Worm (Caenorhabditis elegans) whole organism, L4 larva: Measurements from ENCODE around the gene Y49E10.10.

ENCODE experiments used
- R02D3.7 ChIP-seq: fragments of 150-350 bp; sonication (generic microtip); optimal IDR thresholded peaks from 3 replicates; lab custom pipeline; 2014; ENCODE audit warnings: missing biosample characterization, missing genetic modification characterization
- T26A8.4 ChIP-seq: fragments of 200-800 bp; sonication (Bioruptor generic); IDR thresholded peaks from 2 replicates; pipeline ENCODE4 v1.3.6; 2022; ENCODE audit warnings: missing genetic modification characterization, missing compliant biosample characterization
- daf-8 ChIP-seq: fragments of 200-800 bp; sonication (Bioruptor generic); IDR thresholded peaks from 2 replicates; pipeline ENCODE4 v1.3.6; 2022; ENCODE audit warnings: missing genetic modification characterization, missing compliant biosample characterization
- dmd-9 ChIP-seq: fragments of 200-800 bp; sonication (Bioruptor generic); IDR thresholded peaks from 2 replicates; pipeline ENCODE4 v1.3.6; 2022; ENCODE audit warnings: missing genetic modification reagents, missing genetic modification characterization, missing compliant biosample characterization
- dpl-1 ChIP-seq: fragments of 150-350 bp; optimal IDR thresholded peaks from 2 replicates; lab custom pipeline; 2014; ENCODE audit warnings: missing biosample characterization, missing genetic modification reagents, missing genetic modification characterization
- egl-27 ChIP-seq: sonication (generic microtip); optimal IDR thresholded peaks from 3 replicates; lab custom pipeline; 2017; ENCODE audit warnings: missing biosample characterization, missing genetic modification reagents, missing genetic modification characterization
- lin-15B ChIP-seq: fragments of 150-350 bp; sonication (generic microtip); optimal IDR thresholded peaks from 3 replicates; lab custom pipeline; 2014; ENCODE audit warnings: missing biosample characterization, missing genetic modification characterization
- lin-39 ChIP-seq: fragments of 150-350 bp; optimal IDR thresholded peaks from 2 replicates; lab custom pipeline; 2014; ENCODE audit warnings: missing biosample characterization, missing genetic modification reagents, missing genetic modification characterization
- lsy-2 ChIP-seq, 2 experiments: fragments of 150-350 bp in 1 of 2; sonication (generic microtip) in 1 of 2; optimal IDR thresholded peaks; 2 replicates each; lab custom pipeline; 2014 to 2017; ENCODE audit warnings: missing biosample characterization in 2 of 2, missing genetic modification characterization in 2 of 2
- nhr-42 ChIP-seq: fragments of 200-800 bp; sonication (Bioruptor generic); IDR thresholded peaks from 2 replicates; pipeline ENCODE4 v1.3.6; 2022; ENCODE audit warnings: missing genetic modification characterization, missing compliant biosample characterization
- unc-39 ChIP-seq: sonication (generic microtip); optimal IDR thresholded peaks from 2 replicates; lab custom pipeline; 2017; ENCODE audit warnings: missing biosample characterization, missing genetic modification characterization

- TF ChIP-seq lsy-2 (tag; optimal IDR thresholded peaks at IDR 0.05; lab: Kevin White, UChicago), result no peak
- TF ChIP-seq egl-27 (tag; lab: Kevin White, UChicago), result no peak
- no peak for TF ChIP-seq nhr-42 (GFP tag; lab: Robert Waterston, UW)
- TF ChIP-seq lin-39 (tag; lab: Kevin White, UChicago), result no peak
- TF ChIP-seq dmd-9, result no peak
- no peak for TF ChIP-seq daf-8 (GFP tag; lab: Robert Waterston, UW)
- TF ChIP-seq T26A8.4, result no peak
- no peak for TF ChIP-seq dpl-1
- no peak for TF ChIP-seq R02D3.7 (tag; lab: Kevin White, UChicago)
- no peak for TF ChIP-seq lin-15B (tag; lab: Kevin White, UChicago)
- TF ChIP-seq unc-39 (tag; lab: Kevin White, UChicago), result no peak
Measured at ce11 chrIII:12424663-12425062, 29.4 kb downstream of the Y49E10.10 start.
